Fruit fly (Drosophila melanogaster) whole organism, embryonic: Measurements from ENCODE around the gene Gga.

Experiments
- Aef1 ChIP-seq: fragments of 200-800 bp; sonication (Bioruptor generic); IDR thresholded peaks from 3 replicates; pipeline ENCODE4 v1.3.6; 2022; ENCODE audit warnings: missing biosample characterization, missing genetic modification characterization
- Atf6 ChIP-seq: fragments of 200-800 bp; sonication (Bioruptor generic); IDR thresholded peaks from 2 replicates; pipeline ENCODE4 v1.3.6; 2022; ENCODE audit warnings: missing biosample characterization, missing genetic modification characterization
- BtbVII ChIP-seq: fragments of 200-800 bp; sonication (Bioruptor generic); optimal IDR thresholded peaks from 3 replicates; lab custom pipeline; 2017; ENCODE audit warnings: missing biosample characterization, mild to moderate bottlenecking, missing genetic modification characterization
- CG10274 ChIP-seq: fragments of 200-800 bp; sonication (Bioruptor generic); optimal IDR thresholded peaks from 3 replicates; lab custom pipeline; 2017; ENCODE audit warnings: missing biosample characterization, mild to moderate bottlenecking, missing genetic modification characterization
- CG11247 ChIP-seq: fragments of 200-800 bp; sonication (Bioruptor generic); IDR thresholded peaks from 2 replicates; pipeline ENCODE4 v1.3.6; 2022; ENCODE audit warnings: missing biosample characterization, missing genetic modification characterization
- CG11504 ChIP-seq: fragments of 200-800 bp; sonication (Bioruptor generic); optimal IDR thresholded peaks from 3 replicates; lab custom pipeline; 2019; ENCODE audit warnings: missing biosample characterization, mild to moderate bottlenecking, missing genetic modification characterization, moderate library complexity
- CG11696 ChIP-seq: fragments of 200-800 bp; sonication (Bioruptor generic); IDR thresholded peaks from 2 replicates; pipeline ENCODE4 v1.3.6; 2022; ENCODE audit warnings: missing biosample characterization, missing genetic modification characterization
- CG13624 ChIP-seq: fragments of 200-800 bp; sonication (Bioruptor generic); optimal IDR thresholded peaks from 2 replicates; lab custom pipeline; 2016; ENCODE audit warnings: missing biosample characterization, missing genetic modification characterization
- CG13775 ChIP-seq: fragments of 200-800 bp; sonication (Bioruptor generic); optimal IDR thresholded peaks from 3 replicates; lab custom pipeline; 2017; ENCODE audit warnings: missing biosample characterization, mild to moderate bottlenecking, missing genetic modification characterization
- CG13894 ChIP-seq: fragments of 200-800 bp; sonication (Bioruptor generic); optimal IDR thresholded peaks from 3 replicates; lab custom pipeline; 2018; ENCODE audit warnings: missing biosample characterization, mild to moderate bottlenecking, missing genetic modification characterization, moderate library complexity
- CG15269 ChIP-seq: fragments of 200-800 bp; sonication (Bioruptor generic); optimal IDR thresholded peaks from 2 replicates; lab custom pipeline; 2018; ENCODE audit warnings: missing biosample characterization, mild to moderate bottlenecking, missing genetic modification characterization, moderate library complexity
- CG15601 ChIP-seq: fragments of 200-800 bp; sonication (Bioruptor generic); optimal IDR thresholded peaks from 3 replicates; lab custom pipeline; 2019; ENCODE audit warnings: missing biosample characterization, mild to moderate bottlenecking, missing genetic modification characterization, moderate library complexity
- CG17361 ChIP-seq: fragments of 200-800 bp; sonication (Bioruptor generic); IDR thresholded peaks from 3 replicates; pipeline ENCODE4 v1.3.6; 2022; ENCODE audit warnings: missing biosample characterization, missing genetic modification characterization
- CG1792 ChIP-seq: fragments of 200-800 bp; sonication (Bioruptor generic); optimal IDR thresholded peaks from 2 replicates; lab custom pipeline; 2016; ENCODE audit warnings: missing biosample characterization, missing genetic modification characterization
- CG2120 ChIP-seq: fragments of 200-800 bp; sonication (Bioruptor generic); optimal IDR thresholded peaks from 3 replicates; lab custom pipeline; 2016; ENCODE audit warnings: missing biosample characterization, missing genetic modification characterization
- CG2202 ChIP-seq: fragments of 200-800 bp; sonication (Bioruptor generic); optimal IDR thresholded peaks from 2 replicates; lab custom pipeline; 2018; ENCODE audit warnings: missing biosample characterization, mild to moderate bottlenecking, missing genetic modification characterization
- CG3281 ChIP-seq: fragments of 200-800 bp; sonication (Bioruptor generic); optimal IDR thresholded peaks from 3 replicates; lab custom pipeline; 2017; ENCODE audit warnings: missing biosample characterization, mild to moderate bottlenecking, missing genetic modification characterization
- CG6791 ChIP-seq: fragments of 200-800 bp; sonication (Bioruptor generic); IDR thresholded peaks from 3 replicates; pipeline ENCODE4 v1.3.6; 2022; ENCODE audit warnings: missing biosample characterization, missing genetic modification characterization; ENCODE audit not compliant: partially characterized antibody
- CG7928 ChIP-seq: fragments of 200-800 bp; sonication (Bioruptor generic); optimal IDR thresholded peaks from 2 replicates; lab custom pipeline; 2017; ENCODE audit warnings: missing biosample characterization, mild to moderate bottlenecking, missing genetic modification characterization
- CG9215 ChIP-seq: fragments of 200-800 bp; sonication (Bioruptor generic); IDR thresholded peaks from 2 replicates; pipeline ENCODE4 v1.3.6; 2022; ENCODE audit warnings: missing biosample characterization, missing genetic modification characterization
- CoRest ChIP-seq: fragments of 200-800 bp; sonication (Bioruptor generic); optimal IDR thresholded peaks from 3 replicates; lab custom pipeline; 2018; ENCODE audit warnings: missing biosample characterization, mild to moderate bottlenecking, missing genetic modification characterization, moderate library complexity
- D ChIP-seq, 2 experiments: fragments of 200-800 bp in 1 of 2; fragments of >200 bp in 1 of 2; sonication (Bioruptor generic) in 1 of 2; optimal IDR thresholded peaks; 2 replicates in 1 of 2; 3 replicates in 1 of 2; lab custom pipeline; 2017; ENCODE audit warnings: mild to moderate bottlenecking in 1 of 2, missing biosample characterization in 1 of 2, missing genetic modification characterization in 1 of 2, missing genetic modification reagents in 1 of 2
- Gsc ChIP-seq: fragments of 200-800 bp; sonication (Bioruptor generic); IDR thresholded peaks from 2 replicates; pipeline ENCODE4 v1.3.6; 2022; ENCODE audit warnings: missing biosample characterization, missing genetic modification characterization
- H2.0 ChIP-seq: fragments of 200-800 bp; sonication (Bioruptor generic); IDR thresholded peaks from 2 replicates; pipeline ENCODE4 v1.3.6; 2022; ENCODE audit warnings: missing biosample characterization, missing genetic modification characterization
- Hmr ChIP-seq: fragments of 200-800 bp; sonication (Bioruptor generic); optimal IDR thresholded peaks from 3 replicates; lab custom pipeline; 2017; ENCODE audit warnings: mild to moderate bottlenecking, missing biosample characterization, missing genetic modification reagents, missing genetic modification characterization
- Kr ChIP-seq: fragments of 200-800 bp; sonication (Bioruptor generic); optimal IDR thresholded peaks from 2 replicates; lab custom pipeline; 2017; ENCODE audit warnings: missing biosample characterization, mild to moderate bottlenecking, missing genetic modification characterization
- Sox100B ChIP-seq: fragments of 200-800 bp; sonication (Bioruptor generic); optimal IDR thresholded peaks from 3 replicates; lab custom pipeline; 2018; ENCODE audit warnings: missing biosample characterization, mild to moderate bottlenecking, missing genetic modification characterization
- Spps ChIP-seq: fragments of 200-800 bp; sonication (Bioruptor generic); optimal IDR thresholded peaks from 2 replicates; lab custom pipeline; 2018; ENCODE audit warnings: missing biosample characterization, mild to moderate bottlenecking, missing genetic modification characterization
- Tbp ChIP-seq: fragments of >200 bp; optimal IDR thresholded peaks from 2 replicates; lab custom pipeline; 2018; ENCODE audit warnings: missing biosample characterization, missing genetic modification characterization
- corto ChIP-seq: fragments of 200-800 bp; sonication (Bioruptor generic); optimal IDR thresholded peaks from 2 replicates; lab custom pipeline; 2016; ENCODE audit warnings: missing biosample characterization, mild to moderate bottlenecking, missing genetic modification characterization, moderate library complexity
- dpn ChIP-seq, 2 experiments: fragments of 200-800 bp; sonication (Bioruptor generic); optimal IDR thresholded peaks; 3 replicates each; lab custom pipeline; 2016; ENCODE audit warnings: missing biosample characterization in 2 of 2, missing genetic modification characterization in 2 of 2
- emc ChIP-seq: fragments of 200-800 bp; sonication (Bioruptor generic); optimal IDR thresholded peaks from 2 replicates; lab custom pipeline; 2016; ENCODE audit warnings: missing biosample characterization, missing genetic modification characterization
- gcm2 ChIP-seq: fragments of 200-800 bp; sonication (Bioruptor generic); optimal IDR thresholded peaks from 2 replicates; lab custom pipeline; 2016; ENCODE audit warnings: missing biosample characterization, missing genetic modification characterization
- hkb ChIP-seq, 2 experiments: fragments of 200-800 bp in 1 of 2; fragments of >200 bp in 1 of 2; sonication (Bioruptor generic) in 1 of 2; IDR thresholded peaks in 1 of 2; optimal IDR thresholded peaks in 1 of 2; 2 replicates each; pipeline versions ENCODE4 v1.3.6 to Lab custom; 2017 to 2022; ENCODE audit warnings: missing biosample characterization in 1 of 2, missing genetic modification characterization in 1 of 2
- ind ChIP-seq: fragments of 200-800 bp; sonication (Bioruptor generic); optimal IDR thresholded peaks from 3 replicates; lab custom pipeline; 2016; ENCODE audit warnings: missing biosample characterization, missing genetic modification characterization
- mam ChIP-seq: fragments of 200-800 bp; sonication (Bioruptor generic); optimal IDR thresholded peaks from 3 replicates; lab custom pipeline; 2016; ENCODE audit warnings: missing biosample characterization, missing genetic modification characterization
- nmo ChIP-seq: fragments of 200-800 bp; sonication (Bioruptor generic); optimal IDR thresholded peaks from 2 replicates; lab custom pipeline; 2018; ENCODE audit warnings: missing biosample characterization, mild to moderate bottlenecking, missing genetic modification characterization, moderate library complexity
- onecut ChIP-seq: fragments of 200-800 bp; sonication (Bioruptor generic); IDR thresholded peaks from 2 replicates; pipeline ENCODE4 v1.3.6; 2022; ENCODE audit warnings: missing biosample characterization, missing genetic modification characterization
- peb ChIP-seq: fragments of 200-800 bp; sonication (Bioruptor generic); IDR thresholded peaks from 2 replicates; pipeline ENCODE4 v1.3.6; 2022; ENCODE audit warnings: missing biosample characterization, missing genetic modification characterization
- phol ChIP-seq: fragments of 200-800 bp; sonication (Bioruptor generic); optimal IDR thresholded peaks from 3 replicates; lab custom pipeline; 2018; ENCODE audit warnings: missing biosample characterization, mild to moderate bottlenecking, missing genetic modification characterization, moderate library complexity
- pnt ChIP-seq: fragments of 200-800 bp; sonication (Bioruptor generic); optimal IDR thresholded peaks from 3 replicates; lab custom pipeline; 2016; ENCODE audit warnings: missing biosample characterization, missing genetic modification characterization
- prd ChIP-seq, 3 experiments: fragments of >200 bp in 2 of 3; fragments of 200-800 bp in 1 of 3; sonication (Bioruptor generic) in 1 of 3; optimal IDR thresholded peaks in 2 of 3; IDR thresholded peaks in 1 of 3; 2 replicates in 2 of 3; 3 replicates in 1 of 3; pipeline versions ENCODE4 v1.3.6 to Lab custom; 2017 to 2022; ENCODE audit warnings: missing biosample characterization in 1 of 3, missing genetic modification characterization in 1 of 3
- sc ChIP-seq, 3 experiments: fragments of >200 bp in 2 of 3; fragments of 200-800 bp in 1 of 3; sonication (Bioruptor generic) in 1 of 3; optimal IDR thresholded peaks; 2 replicates in 2 of 3; 3 replicates in 1 of 3; lab custom pipeline; 2017; ENCODE audit warnings: mild to moderate bottlenecking in 1 of 3, missing biosample characterization in 1 of 3, missing genetic modification characterization in 1 of 3, missing genetic modification reagents in 1 of 3
- shn ChIP-seq: fragments of 200-800 bp; sonication (Bioruptor generic); optimal IDR thresholded peaks from 3 replicates; lab custom pipeline; 2016; ENCODE audit warnings: missing biosample characterization, missing genetic modification characterization
- slou ChIP-seq: fragments of 200-800 bp; sonication (Bioruptor generic); optimal IDR thresholded peaks from 3 replicates; lab custom pipeline; 2016; ENCODE audit warnings: missing biosample characterization, missing genetic modification characterization
- slp2 ChIP-seq: fragments of 200-800 bp; sonication (Bioruptor generic); optimal IDR thresholded peaks from 2 replicates; lab custom pipeline; 2016; ENCODE audit warnings: missing biosample characterization, missing genetic modification characterization
- sna ChIP-seq: fragments of 200-800 bp; sonication (Bioruptor generic); IDR thresholded peaks from 2 replicates; pipeline ENCODE4 v1.3.6; 2022; ENCODE audit warnings: missing biosample characterization, missing genetic modification characterization; ENCODE audit not compliant: partially characterized antibody
- zen2 ChIP-seq: fragments of 200-800 bp; sonication (Bioruptor generic); IDR thresholded peaks from 3 replicates; pipeline ENCODE4 v1.3.6; 2022; ENCODE audit warnings: missing biosample characterization, missing genetic modification characterization; ENCODE audit not compliant: partially characterized antibody

Gga gene

DNA sequence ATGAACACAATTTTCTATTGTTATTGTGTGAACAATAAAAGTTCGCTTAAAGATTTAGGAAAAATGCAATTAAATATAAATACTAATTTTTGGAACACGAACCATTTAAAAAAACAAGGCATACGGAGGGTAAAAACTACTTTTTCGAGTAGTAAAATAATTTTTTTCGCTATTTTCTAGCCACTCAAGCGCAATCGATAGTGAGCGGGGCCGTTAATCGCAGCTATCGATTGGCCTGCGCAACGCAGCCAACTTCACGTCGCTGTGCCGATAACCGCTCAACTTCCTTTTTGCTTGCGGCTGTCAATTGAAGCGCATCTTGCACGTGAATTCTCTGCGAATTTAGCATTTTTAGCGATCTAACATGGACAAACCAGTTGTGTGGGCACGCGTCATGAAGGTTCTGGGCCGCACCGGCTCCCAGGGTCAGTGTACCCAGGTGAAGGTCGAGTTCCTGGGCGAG, 46.5 kb upstream of the Gga start, which contains the start of gene RpS28b (continued):
- TF ChIP-seq CG13775 (GFP tag; lab: Kevin White, UChicago) (peak; percentile 93), CG3281 (GFP tag; lab: Kevin White, UChicago) (peak; percentile 90), emc (GFP tag; lab: Kevin White, UChicago) (peak; percentile 91), corto (GFP tag; lab: Kevin White, UChicago) (no peak), BtbVII (GFP tag; lab: Kevin White, UChicago) (peak; percentile 89), dpn (GFP tag; optimal IDR thresholded peaks at IDR 0.05; lab: Kevin White, UChicago) (peak; percentile 32 to 89), sna (GFP tag; lab: Robert Waterston, UW) (peak; percentile 14; the same call in 1 of the 2 replicates), Aef1 (GFP tag; lab: Robert Waterston, UW) (peak; percentile 89), Hmr (GFP tag; lab: Kevin White, UChicago) (peak; percentile 95), CG11247 (GFP tag; lab: Robert Waterston, UW) (peak; percentile 95), CG15601 (tag; lab: Kevin White, UChicago) (peak; percentile 76), CG7928 (GFP tag; lab: Kevin White, UChicago) (peak; percentile 60), CG13894 (tag; lab: Kevin White, UChicago) (peak; percentile 78), phol (tag; lab: Kevin White, UChicago) (peak; percentile 72), D (optimal IDR thresholded peaks at IDR 0.05; lab: Kevin White, UChicago) (no peak), D (GFP tag; optimal IDR thresholded peaks at IDR 0.05; lab: Kevin White, UChicago) (peak; percentile 81), prd (optimal IDR thresholded peaks at IDR 0.05; lab: Kevin White, UChicago) (no peak), prd (GFP tag; IDR thresholded peaks at IDR 0.05; lab: Robert Waterston, UW) (peak; percentile 81), Sox100B (GFP tag; lab: Kevin White, UChicago) (peak; percentile 88), CG2202 (tag; lab: Kevin White, UChicago) (peak; percentile 65), gcm2 (GFP tag; lab: Kevin White, UChicago) (peak; percentile 66), CG11696 (GFP tag; lab: Robert Waterston, UW) (peak; percentile 77), Spps (tag; lab: Kevin White, UChicago) (peak; percentile 42), CG11504 (tag; lab: Kevin White, UChicago) (no peak), CG2120 (GFP tag; lab: Kevin White, UChicago) (peak; percentile 62), H2.0 (GFP tag; lab: Robert Waterston, UW) (peak; percentile 88), CG13624 (GFP tag; lab: Kevin White, UChicago) (peak; percentile 85), hkb (optimal IDR thresholded peaks at IDR 0.05; lab: Kevin White, UChicago) (no peak), hkb (GFP tag; IDR thresholded peaks at IDR 0.05; lab: Robert Waterston, UW) (peak; percentile 81), slou (peak; percentile 82), CoRest (tag; lab: Kevin White, UChicago) (peak; percentile 59), peb (GFP tag; lab: Robert Waterston, UW) (peak; percentile 70), onecut (peak; percentile 94), CG15269 (tag; lab: Kevin White, UChicago) (peak; percentile 83), CG1792 (GFP tag; lab: Kevin White, UChicago) (peak; percentile 87), ind (GFP tag; lab: Kevin White, UChicago) (peak; percentile 66), shn (GFP tag; lab: Kevin White, UChicago) (peak; percentile 84), Gsc (GFP tag; lab: Robert Waterston, UW) (no peak; the same call in 1 of the 2 replicates), CG10274 (GFP tag; lab: Kevin White, UChicago) (peak; percentile 89), sc (optimal IDR thresholded peaks at IDR 0.05; lab: Kevin White, UChicago) (no peak), sc (GFP tag; optimal IDR thresholded peaks at IDR 0.05; lab: Kevin White, UChicago) (peak; percentile 82), Kr (peak; percentile 72), Atf6 (GFP tag; lab: Robert Waterston, UW) (peak; percentile 80), CG17361 (GFP tag; lab: Robert Waterston, UW) (peak; percentile 71), nmo (GFP tag; lab: Kevin White, UChicago) (peak; percentile 64), zen2 (GFP tag; lab: Robert Waterston, UW) (peak; percentile 44; the same call in 2 of the 3 replicates), CG6791 (GFP tag; lab: Robert Waterston, UW) (peak; percentile 89), slp2 (peak; percentile 89), mam (GFP tag; lab: Kevin White, UChicago) (peak; percentile 79), pnt (GFP tag; lab: Kevin White, UChicago) (peak; percentile 7), CG9215 (GFP tag; lab: Robert Waterston, UW) (peak; percentile 73), Tbp (GFP tag; lab: Kevin White, UChicago) (no peak)
